Worm (Caenorhabditis elegans) whole organism, L2 larva: Measurements from ENCODE around the gene C14A6.13.

Experiments
- F13H6.1 ChIP-seq: sonication (generic microtip); optimal IDR thresholded peaks from 2 replicates; lab custom pipeline; 2016; ENCODE audit warnings: missing genetic modification characterization, missing compliant biosample characterization
- R02D3.7 ChIP-seq: fragments of 150-350 bp; optimal IDR thresholded peaks from 2 replicates; lab custom pipeline; 2014; ENCODE audit warnings: missing biosample characterization, missing genetic modification characterization
- Y55F3AM.14 ChIP-seq: fragments of 200-800 bp; sonication (Bioruptor generic); optimal IDR thresholded peaks from 2 replicates; lab custom pipeline; 2018; ENCODE audit warnings: mild to moderate bottlenecking, missing genetic modification characterization, missing compliant biosample characterization
- ZK546.5 ChIP-seq: sonication (generic microtip); optimal IDR thresholded peaks from 2 replicates; lab custom pipeline; 2017; ENCODE audit warnings: missing biosample characterization, missing genetic modification characterization
- alr-1 ChIP-seq: fragments of 150-350 bp; optimal IDR thresholded peaks from 2 replicates; lab custom pipeline; 2014; ENCODE audit warnings: missing biosample characterization, missing genetic modification characterization
- ceh-82 ChIP-seq: fragments of 150-350 bp; optimal IDR thresholded peaks from 2 replicates; lab custom pipeline; 2014; ENCODE audit warnings: missing biosample characterization, missing genetic modification characterization
- crh-2 ChIP-seq: sonication (generic microtip); optimal IDR thresholded peaks from 2 replicates; lab custom pipeline; 2017; ENCODE audit warnings: missing biosample characterization, missing genetic modification characterization
- dmd-4 ChIP-seq: sonication (generic microtip); optimal IDR thresholded peaks from 2 replicates; lab custom pipeline; 2017; ENCODE audit warnings: missing biosample characterization, missing genetic modification characterization
- egl-27 ChIP-seq: sonication (generic microtip); optimal IDR thresholded peaks from 3 replicates; lab custom pipeline; 2017; ENCODE audit warnings: missing biosample characterization, missing genetic modification reagents, missing genetic modification characterization
- fos-1 ChIP-seq: fragments of 150-350 bp; optimal IDR thresholded peaks from 2 replicates; lab custom pipeline; 2014; ENCODE audit warnings: missing biosample characterization, missing genetic modification characterization
- gmeb-1 ChIP-seq: fragments of 150-350 bp; optimal IDR thresholded peaks from 2 replicates; lab custom pipeline; 2014; ENCODE audit warnings: missing biosample characterization, missing genetic modification characterization
- lin-11 ChIP-seq: fragments of 150-350 bp; sonication (generic microtip); optimal IDR thresholded peaks from 2 replicates; lab custom pipeline; 2014; ENCODE audit warnings: missing biosample characterization, missing genetic modification characterization, inconsistent platforms, mixed read lengths
- lin-39 ChIP-seq: fragments of 150-350 bp; optimal IDR thresholded peaks from 2 replicates; lab custom pipeline; 2014; ENCODE audit warnings: missing biosample characterization, missing genetic modification reagents, missing genetic modification characterization
- lsy-2 ChIP-seq, 2 experiments: fragments of 150-350 bp in 1 of 2; sonication (generic microtip) in 1 of 2; optimal IDR thresholded peaks; 2 replicates each; lab custom pipeline; 2014 to 2017; ENCODE audit warnings: missing biosample characterization in 2 of 2, missing genetic modification characterization in 2 of 2
- mab-5 ChIP-seq: fragments of 150-350 bp; optimal IDR thresholded peaks from 2 replicates; lab custom pipeline; 2014; ENCODE audit warnings: missing biosample characterization, missing genetic modification characterization
- mbf-1 ChIP-seq: sonication (generic microtip); optimal IDR thresholded peaks from 2 replicates; lab custom pipeline; 2017; ENCODE audit warnings: missing biosample characterization, missing genetic modification characterization
- mdl-1 ChIP-seq, 2 experiments: fragments of 150-350 bp in 1 of 2; sonication (generic microtip) in 1 of 2; optimal IDR thresholded peaks; 2 replicates each; lab custom pipeline; 2017; ENCODE audit warnings: missing biosample characterization in 2 of 2, missing genetic modification characterization in 2 of 2
- nhr-11 ChIP-seq: fragments of 150-350 bp; optimal IDR thresholded peaks from 2 replicates; lab custom pipeline; 2014; ENCODE audit warnings: missing biosample characterization, missing genetic modification characterization
- nhr-12 ChIP-seq: fragments of 150-350 bp; optimal IDR thresholded peaks from 2 replicates; lab custom pipeline; 2014; ENCODE audit warnings: missing biosample characterization, missing genetic modification characterization
- nhr-21 ChIP-seq: fragments of 150-350 bp; optimal IDR thresholded peaks from 2 replicates; lab custom pipeline; 2014; ENCODE audit warnings: missing biosample characterization, missing genetic modification characterization
- nhr-237 ChIP-seq: fragments of 150-350 bp; optimal IDR thresholded peaks from 2 replicates; lab custom pipeline; 2014; ENCODE audit warnings: missing biosample characterization, missing genetic modification characterization
- nhr-25 ChIP-seq: fragments of 150-350 bp; sonication (generic microtip); optimal IDR thresholded peaks from 3 replicates; lab custom pipeline; 2014; ENCODE audit warnings: missing biosample characterization, missing genetic modification characterization
- nhr-77 ChIP-seq: fragments of 150-350 bp; optimal IDR thresholded peaks from 2 replicates; lab custom pipeline; 2014; ENCODE audit warnings: missing biosample characterization, missing genetic modification characterization
- peb-1 ChIP-seq: fragments of 150-350 bp; optimal IDR thresholded peaks from 2 replicates; lab custom pipeline; 2014; ENCODE audit warnings: missing biosample characterization, missing genetic modification characterization
- skn-1 ChIP-seq: sonication (generic microtip); optimal IDR thresholded peaks from 2 replicates; lab custom pipeline; 2017; ENCODE audit warnings: missing biosample characterization, missing genetic modification characterization
- sma-9 ChIP-seq, 2 experiments: fragments of 150-350 bp in 1 of 2; sonication (generic microtip) in 1 of 2; optimal IDR thresholded peaks; 2 replicates each; lab custom pipeline; 2014 to 2016; ENCODE audit warnings: missing genetic modification characterization in 2 of 2, mild to moderate bottlenecking in 1 of 2, missing biosample characterization in 1 of 2, missing compliant biosample characterization in 1 of 2, missing genetic modification reagents in 1 of 2, moderate library complexity in 1 of 2
- unc-39 ChIP-seq: fragments of 150-350 bp; optimal IDR thresholded peaks from 2 replicates; lab custom pipeline; 2014; ENCODE audit warnings: missing biosample characterization, missing genetic modification characterization
- unc-55 ChIP-seq: fragments of 150-350 bp; sonication (generic microtip); optimal IDR thresholded peaks from 3 replicates; lab custom pipeline; 2014; ENCODE audit warnings: missing biosample characterization, missing genetic modification reagents, missing genetic modification characterization
- unc-62 ChIP-seq: fragments of 150-350 bp; optimal IDR thresholded peaks from 2 replicates; lab custom pipeline; 2014; ENCODE audit warnings: missing biosample characterization, missing genetic modification reagents, missing genetic modification characterization
- zag-1 ChIP-seq: fragments of 150-350 bp; optimal IDR thresholded peaks from 2 replicates; lab custom pipeline; 2014; ENCODE audit warnings: missing biosample characterization, missing genetic modification characterization
- ztf-1 ChIP-seq: fragments of 200-800 bp; sonication (Bioruptor generic); conservative IDR thresholded peaks from 2 replicates; pipeline ENCODE4 v1.3.6; 2022; ENCODE audit warnings: missing genetic modification characterization, missing compliant biosample characterization
- ztf-4 ChIP-seq: fragments of 150-350 bp; optimal IDR thresholded peaks from 2 replicates; lab custom pipeline; 2014; ENCODE audit warnings: missing biosample characterization, missing genetic modification characterization

The C14A6.13 gene

DNA sequence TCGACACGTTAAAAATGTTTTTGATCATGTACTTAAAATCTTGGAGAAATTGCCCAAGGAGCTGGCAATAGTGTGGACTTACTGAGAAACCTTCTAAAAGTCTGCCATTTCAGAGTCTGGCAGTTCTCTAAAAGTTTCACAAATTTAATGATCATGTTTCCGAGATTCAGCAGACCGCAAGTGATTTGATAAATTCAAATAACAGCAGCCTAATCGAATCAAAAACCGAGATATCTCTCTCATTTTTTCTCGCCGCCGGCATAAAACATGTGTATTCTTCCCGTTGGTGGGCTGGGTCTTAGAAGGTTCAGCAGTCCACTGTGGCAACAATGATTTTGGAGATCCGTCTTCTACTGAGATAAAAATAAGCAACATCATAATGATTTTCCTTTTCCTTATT lies 28.1 kb upstream of the C14A6.13 start, which contains the start of gene clec-246:
TSS of gene clec-246 (plus strand) at position 301 of the 400 bp plus-strand sequence.
- TF ChIP-seq nhr-237 (tag; lab: Kevin White, UChicago) = no peak
- no peak for TF ChIP-seq sma-9 (GFP tag; optimal IDR thresholded peaks at IDR 0.05; lab: Kevin White, UChicago)
- no peak for TF ChIP-seq sma-9 (tag; optimal IDR thresholded peaks at IDR 0.05; lab: Kevin White, UChicago)
- TF ChIP-seq, all 48 proteins: peak for 0

DNA sequence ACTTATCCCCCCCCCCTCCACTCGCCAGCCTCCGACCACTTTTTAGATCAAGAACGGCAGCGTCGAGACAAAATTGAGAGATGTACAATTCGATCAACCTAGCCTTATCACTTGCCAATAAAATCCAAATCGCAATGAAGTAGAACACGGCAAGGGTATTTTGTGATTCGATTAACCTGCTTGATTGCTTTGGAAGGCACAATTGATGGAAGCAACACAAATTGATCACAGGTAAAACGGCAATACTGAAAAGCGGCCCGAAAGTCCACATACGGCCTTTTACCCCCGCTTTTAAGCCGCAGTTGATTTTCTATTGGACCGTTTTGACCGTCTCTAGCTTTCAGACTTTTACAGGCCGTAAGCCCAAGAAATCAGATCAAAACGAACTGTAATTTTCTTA lies 27.2 kb upstream of the C14A6.13 start, which contains the start of gene clec-245:
TSS of gene clec-245 (minus strand) at position 101 of the 400 bp plus-strand sequence.
- TF ChIP-seq mbf-1 = no peak
- TF ChIP-seq, all 48 proteins: peak for 0

- no peak for TF ChIP-seq lin-39 (tag; lab: Kevin White, UChicago)
- TF ChIP-seq mdl-1 (tag; optimal IDR thresholded peaks at IDR 0.05; lab: Kevin White, UChicago) = no peak
- TF ChIP-seq unc-55 = no peak
- TF ChIP-seq skn-1 = no peak
- TF ChIP-seq Y55F3AM.14 = no peak
- no peak for TF ChIP-seq R02D3.7
- no peak for TF ChIP-seq nhr-25 (tag; lab: Kevin White, UChicago)
- TF ChIP-seq ztf-1 (GFP tag; lab: Robert Waterston, UW) = no peak
Observed at ce11 chrV:18184910-18185309, 23.8 kb upstream of the C14A6.13 start, which contains the start of gene C31G12.3. TSS of gene C31G12.3 (plus strand) at chrV:18185210.

DNA sequence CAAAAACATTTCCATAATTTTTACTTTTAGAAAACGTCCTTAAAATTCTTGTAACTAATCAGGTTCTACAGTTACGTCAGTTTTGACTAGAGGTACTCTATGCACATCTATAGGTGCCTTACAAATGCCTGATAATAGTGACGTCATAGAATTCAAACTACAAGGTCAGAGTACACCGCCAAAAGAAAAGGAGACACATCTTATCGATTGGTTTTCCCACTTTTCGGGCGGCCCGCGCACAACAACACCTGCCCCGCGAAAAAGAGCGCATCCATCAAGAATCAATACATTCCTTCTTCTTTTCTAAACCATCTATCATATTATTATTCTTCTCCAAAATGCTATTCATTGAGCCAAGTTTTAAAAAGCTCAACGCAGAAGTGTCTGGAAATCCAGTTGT lies 18.5 kb upstream of the C14A6.13 start, which contains the start of gene C31G12.1:
TSS of gene C31G12.1 (plus strand) at position 301 of the 400 bp plus-strand sequence.
- TF ChIP-seq unc-62 (GFP tag; lab: Kevin White, UChicago) = no peak
- TF ChIP-seq F13H6.1 (tag; lab: Kevin White, UChicago) = no peak
- no peak for TF ChIP-seq ztf-4 (tag; lab: Kevin White, UChicago)
- TF ChIP-seq unc-39 (tag; lab: Kevin White, UChicago) = no peak
- no peak for TF ChIP-seq nhr-237 (tag; lab: Kevin White, UChicago)

- TF ChIP-seq nhr-77 (tag; lab: Kevin White, UChicago) (no peak), lin-11 (no peak), nhr-21 (tag; lab: Kevin White, UChicago) (no peak), egl-27 (tag; lab: Kevin White, UChicago) (no peak), alr-1 (tag; lab: Kevin White, UChicago) (no peak), unc-62 (GFP tag; lab: Kevin White, UChicago) (no peak), R02D3.7 (no peak), mdl-1 (tag; optimal IDR thresholded peaks at IDR 0.05; lab: Kevin White, UChicago) (no peak), ceh-82 (tag; lab: Kevin White, UChicago) (no peak), nhr-12 (tag; lab: Kevin White, UChicago) (no peak), zag-1 (tag; lab: Kevin White, UChicago) (no peak), lsy-2 (tag; optimal IDR thresholded peaks at IDR 0.05; lab: Kevin White, UChicago) (no peak), gmeb-1 (tag; lab: Kevin White, UChicago) (no peak), ZK546.5 (no peak)
- TF ChIP-seq, all 48 proteins: peak for 0
Observed at ce11 chrV:18178659-18179058, 17.5 kb upstream of the C14A6.13 start, which contains the start of gene C31G12.4. TSS of gene C31G12.4 (minus strand) at chrV:18178759.

DNA sequence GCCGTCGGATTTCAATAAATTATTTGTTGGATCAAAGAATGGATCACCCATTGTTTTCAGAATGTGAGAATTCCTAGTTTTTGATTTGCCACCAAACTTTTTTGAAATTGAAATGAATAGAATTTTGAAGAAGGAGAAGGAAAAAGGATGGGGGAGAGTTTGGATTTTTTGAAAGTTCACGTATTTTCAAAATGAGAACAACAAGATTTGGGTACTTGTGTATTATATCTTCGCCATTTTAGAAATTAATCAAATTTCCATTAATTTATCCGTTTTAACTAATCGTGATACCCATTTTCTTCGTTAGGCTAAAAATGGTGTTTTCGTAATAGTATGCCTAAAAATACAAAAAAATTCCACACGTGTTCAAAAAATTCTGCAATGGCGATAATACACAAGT lies 10.4 kb upstream of the C14A6.13 start, which contains the start of gene C14A6.8:
TSS of gene C14A6.8 (minus strand) at position 101 of the 400 bp plus-strand sequence.
- TF ChIP-seq zag-1 (tag; lab: Kevin White, UChicago) = no peak
- no peak for TF ChIP-seq ztf-4 (tag; lab: Kevin White, UChicago)
- no peak for TF ChIP-seq mab-5 (tag; lab: Kevin White, UChicago)
- TF ChIP-seq unc-55 = no peak
- TF ChIP-seq crh-2 (tag; lab: Kevin White, UChicago) = no peak
- no peak for TF ChIP-seq ztf-1 (GFP tag; lab: Robert Waterston, UW)
- no peak for TF ChIP-seq mdl-1 (tag; optimal IDR thresholded peaks at IDR 0.05; lab: Kevin White, UChicago)
- TF ChIP-seq skn-1 = no peak
- no peak for TF ChIP-seq alr-1 (tag; lab: Kevin White, UChicago)
- no peak for TF ChIP-seq mbf-1

ce11 chrV:18168266-18168665 lies 7.1 kb upstream of the C14A6.13 start, which contains the start of gene C14A6.7:
TSS of gene C14A6.7 (minus strand) at chrV:18168366.
- TF ChIP-seq crh-2 (tag; lab: Kevin White, UChicago) (no peak), nhr-11 (tag; lab: Kevin White, UChicago) (no peak), lsy-2 (tag; optimal IDR thresholded peaks at IDR 0.05; lab: Kevin White, UChicago) (no peak), dmd-4 (no peak), fos-1 (tag; lab: Kevin White, UChicago) (no peak), peb-1 (tag; lab: Kevin White, UChicago) (no peak)
